Fruit fly (Drosophila melanogaster): Measurements from ENCODE around the gene Cph.

dm6 chrX:7139952-7140351 lies 2.4 kb downstream of the Cph start:
- TF ChIP-seq dsx (GFP tag; optimal IDR thresholded peaks at IDR 0.05; ENCODE audit: poor library complexity, severe bottlenecking), result no peak
- no peak for TF ChIP-seq Sox15 (GFP tag; optimal IDR thresholded peaks at IDR 0.05)
- TF ChIP-seq Smox (GFP tag; optimal IDR thresholded peaks at IDR 0.05), result no peak
- no peak for TF ChIP-seq CG15336 (GFP tag; IDR thresholded peaks at IDR 0.05)
